Worm (Caenorhabditis elegans) whole organism, L4 larva: ENCODE data around the gene lido-7.
A peak's percentile ranks its signal among the peaks of the same experiment; 100 is the strongest.

Experiments
- F26F4.8 ChIP-seq: fragments of 200-800 bp; sonication (Bioruptor generic); conservative IDR thresholded peaks from 2 replicates; pipeline ENCODE4 v1.3.6; 2022; ENCODE audit warnings: missing genetic modification characterization, missing compliant biosample characterization
- T20F7.1 ChIP-seq: fragments of 200-800 bp; sonication (Bioruptor generic); optimal IDR thresholded peaks from 2 replicates; lab custom pipeline; 2018; ENCODE audit warnings: mild to moderate bottlenecking, missing genetic modification characterization, missing compliant biosample characterization
- T26A8.4 ChIP-seq: fragments of 200-800 bp; sonication (Bioruptor generic); IDR thresholded peaks from 2 replicates; pipeline ENCODE4 v1.3.6; 2022; ENCODE audit warnings: missing genetic modification characterization, missing compliant biosample characterization
- aha-1 ChIP-seq: fragments of 150-350 bp; peaks from one replicate; lab custom pipeline; 2014; ENCODE audit warnings: missing biosample characterization, missing genetic modification characterization
- ceh-62 ChIP-seq: sonication (generic microtip); optimal IDR thresholded peaks from 2 replicates; lab custom pipeline; 2017; ENCODE audit warnings: missing biosample characterization, missing genetic modification characterization
- ctbp-1 ChIP-seq: fragments of 200-800 bp; sonication (Bioruptor generic); IDR thresholded peaks from 2 replicates; pipeline ENCODE4 v1.3.6; 2022; ENCODE audit warnings: missing genetic modification reagents, missing genetic modification characterization, missing compliant biosample characterization
- dmd-6 ChIP-seq: fragments of 200-800 bp; sonication (Bioruptor generic); IDR thresholded peaks from 2 replicates; pipeline ENCODE4 v1.3.6; 2022; ENCODE audit warnings: missing genetic modification reagents, missing genetic modification characterization, missing compliant biosample characterization
- dmd-9 ChIP-seq: fragments of 200-800 bp; sonication (Bioruptor generic); IDR thresholded peaks from 2 replicates; pipeline ENCODE4 v1.3.6; 2022; ENCODE audit warnings: missing genetic modification reagents, missing genetic modification characterization, missing compliant biosample characterization
- dpl-1 ChIP-seq: fragments of 150-350 bp; optimal IDR thresholded peaks from 2 replicates; lab custom pipeline; 2014; ENCODE audit warnings: missing biosample characterization, missing genetic modification reagents, missing genetic modification characterization
- duxl-1 ChIP-seq: sonication (generic microtip); optimal IDR thresholded peaks from 2 replicates; lab custom pipeline; 2016; ENCODE audit warnings: mild to moderate bottlenecking, missing genetic modification characterization, moderate library complexity, missing compliant biosample characterization; ENCODE audit not compliant: poor library complexity
- dve-1 ChIP-seq: sonication (generic microtip); optimal IDR thresholded peaks from 2 replicates; lab custom pipeline; 2017; ENCODE audit warnings: antibody characterized with exemption, mild to moderate bottlenecking, missing genetic modification characterization, missing compliant biosample characterization; ENCODE audit not compliant: insufficient read depth
- egl-27 ChIP-seq: sonication (generic microtip); optimal IDR thresholded peaks from 3 replicates; lab custom pipeline; 2017; ENCODE audit warnings: missing biosample characterization, missing genetic modification reagents, missing genetic modification characterization
- egl-43 ChIP-seq: fragments of 200-800 bp; sonication (Bioruptor generic); IDR thresholded peaks from 2 replicates; pipeline ENCODE4 v1.3.6; 2022; ENCODE audit warnings: missing genetic modification reagents, missing genetic modification characterization, missing compliant biosample characterization
- hif-1 ChIP-seq, 2 experiments: sonication (generic microtip); optimal IDR thresholded peaks; 2 replicates each; lab custom pipeline; 2016 to 2017; ENCODE audit warnings: missing compliant biosample characterization in 2 of 2, missing genetic modification characterization in 2 of 2, missing genetic modification reagents in 2 of 2, missing genotype in 2 of 2, mild to moderate bottlenecking in 1 of 2
- hlh-11 ChIP-seq: fragments of 200-800 bp; sonication (Bioruptor generic); optimal IDR thresholded peaks from 2 replicates; lab custom pipeline; 2018; ENCODE audit warnings: mild to moderate bottlenecking, missing genetic modification characterization, missing compliant biosample characterization
- hlh-30 ChIP-seq: sonication (generic microtip); optimal IDR thresholded peaks from 2 replicates; lab custom pipeline; 2017; ENCODE audit warnings: antibody characterized with exemption, mild to moderate bottlenecking, missing genetic modification characterization, missing compliant biosample characterization; ENCODE audit not compliant: insufficient read depth
- hmg-1.1 ChIP-seq: fragments of 200-800 bp; sonication (Bioruptor generic); IDR thresholded peaks from 2 replicates; pipeline ENCODE4 v1.3.6; 2022; ENCODE audit warnings: missing genetic modification reagents, missing genetic modification characterization, missing compliant biosample characterization
- lin-13 ChIP-seq: fragments of 150-350 bp; optimal IDR thresholded peaks from 2 replicates; lab custom pipeline; 2014; ENCODE audit warnings: missing biosample characterization, missing genetic modification reagents, missing genetic modification characterization
- lin-38 ChIP-seq: fragments of 200-800 bp; sonication (Bioruptor generic); IDR thresholded peaks from 2 replicates; pipeline ENCODE4 v1.3.6; 2022; ENCODE audit warnings: missing genetic modification reagents, missing genetic modification characterization, missing compliant biosample characterization
- lsy-2 ChIP-seq, 2 experiments: fragments of 150-350 bp in 1 of 2; sonication (generic microtip) in 1 of 2; optimal IDR thresholded peaks; 2 replicates each; lab custom pipeline; 2014 to 2017; ENCODE audit warnings: missing biosample characterization in 2 of 2, missing genetic modification characterization in 2 of 2
- madf-5 ChIP-seq, 2 experiments: fragments of 200-800 bp; sonication (Bioruptor generic); IDR thresholded peaks; 2 replicates each; pipeline ENCODE4 v1.3.6; 2022; ENCODE audit warnings: missing compliant biosample characterization in 2 of 2, missing genetic modification characterization in 2 of 2
- madf-9 ChIP-seq: fragments of 200-800 bp; sonication (Bioruptor generic); conservative IDR thresholded peaks from 2 replicates; pipeline ENCODE4 v1.3.6; 2022; ENCODE audit warnings: missing genetic modification reagents, missing genetic modification characterization, missing compliant biosample characterization
- mdl-1 ChIP-seq, 2 experiments: fragments of 150-350 bp in 1 of 2; sonication (generic microtip) in 1 of 2; optimal IDR thresholded peaks; 2 replicates each; lab custom pipeline; 2014 to 2017; ENCODE audit warnings: missing biosample characterization in 2 of 2, missing genetic modification characterization in 2 of 2
- mep-1 ChIP-seq: fragments of 150-350 bp; sonication (generic microtip); optimal IDR thresholded peaks from 3 replicates; lab custom pipeline; 2014; ENCODE audit warnings: missing biosample characterization, missing genetic modification characterization
- mes-2 ChIP-seq: sonication (generic microtip); optimal IDR thresholded peaks from 2 replicates; lab custom pipeline; 2016; ENCODE audit warnings: missing genotype, mild to moderate bottlenecking, missing genetic modification characterization, missing compliant biosample characterization; ENCODE audit not compliant: poor library complexity, severe bottlenecking
- mxl-3 ChIP-seq: fragments of 200-800 bp; sonication (Bioruptor generic); optimal IDR thresholded peaks from 2 replicates; lab custom pipeline; 2018; ENCODE audit warnings: mild to moderate bottlenecking, missing genetic modification characterization, missing compliant biosample characterization
- nhr-111 ChIP-seq: fragments of 200-800 bp; sonication (Bioruptor generic); optimal IDR thresholded peaks from 2 replicates; lab custom pipeline; 2018; ENCODE audit warnings: mild to moderate bottlenecking, missing genetic modification characterization, missing compliant biosample characterization
- nhr-237 ChIP-seq: sonication (generic microtip); optimal IDR thresholded peaks from 2 replicates; lab custom pipeline; 2017; ENCODE audit warnings: missing biosample characterization, missing genetic modification characterization
- nhr-28 ChIP-seq: fragments of 150-350 bp; optimal IDR thresholded peaks from 2 replicates; lab custom pipeline; 2014; ENCODE audit warnings: missing biosample characterization, missing genetic modification characterization
- nhr-41 ChIP-seq: fragments of 200-800 bp; sonication (Bioruptor generic); IDR thresholded peaks from 2 replicates; pipeline ENCODE4 v1.3.6; 2022; ENCODE audit warnings: missing genetic modification reagents, missing genetic modification characterization, missing compliant biosample characterization
- nhr-42 ChIP-seq: fragments of 200-800 bp; sonication (Bioruptor generic); IDR thresholded peaks from 2 replicates; pipeline ENCODE4 v1.3.6; 2022; ENCODE audit warnings: missing genetic modification characterization, missing compliant biosample characterization
- nhr-48 ChIP-seq: sonication (generic microtip); optimal IDR thresholded peaks from 2 replicates; lab custom pipeline; 2016; ENCODE audit warnings: mild to moderate bottlenecking, missing genetic modification characterization, missing compliant biosample characterization
- nhr-76 ChIP-seq: fragments of 150-350 bp; optimal IDR thresholded peaks from 2 replicates; lab custom pipeline; 2014; ENCODE audit warnings: missing biosample characterization, missing genetic modification characterization
- rbr-2 ChIP-seq: sonication (generic microtip); optimal IDR thresholded peaks from 2 replicates; lab custom pipeline; 2016; ENCODE audit warnings: missing genotype, missing genetic modification characterization, missing compliant biosample characterization
- set-16 ChIP-seq: fragments of 200-800 bp; sonication (Bioruptor generic); IDR thresholded peaks from 2 replicates; pipeline ENCODE4 v1.3.6; 2022; ENCODE audit warnings: missing genetic modification reagents, missing genetic modification characterization, missing compliant biosample characterization
- snpc-1.2 ChIP-seq: fragments of 200-800 bp; sonication (Bioruptor generic); IDR thresholded peaks from 2 replicates; pipeline ENCODE4 v1.3.6; 2022; ENCODE audit warnings: missing genetic modification reagents, missing genetic modification characterization, missing compliant biosample characterization
- snpc-4 ChIP-seq: fragments of 150-350 bp; optimal IDR thresholded peaks from 2 replicates; lab custom pipeline; 2014; ENCODE audit warnings: missing biosample characterization, missing genetic modification characterization
- tag-97 ChIP-seq: fragments of 200-800 bp; sonication (Bioruptor generic); IDR thresholded peaks from 2 replicates; pipeline ENCODE4 v1.3.6; 2022; ENCODE audit warnings: missing genetic modification characterization, missing compliant biosample characterization
- tra-1 ChIP-seq: fragments of 200-800 bp; sonication (Bioruptor generic); IDR thresholded peaks from 2 replicates; pipeline ENCODE4 v1.3.6; 2022; ENCODE audit warnings: missing genetic modification reagents, missing genetic modification characterization, missing compliant biosample characterization
- unc-62 ChIP-seq, 3 experiments: fragments of 150-350 bp in 1 of 3; sonication (generic microtip); optimal IDR thresholded peaks in 2 of 3; peaks in 1 of 3; 1 replicate in 1 of 3; 2 replicates in 2 of 3; lab custom pipeline; 2014 to 2017; ENCODE audit warnings: missing biosample characterization in 3 of 3, missing genetic modification characterization in 3 of 3, missing genetic modification reagents in 3 of 3, missing genotype in 1 of 3
- vab-7 ChIP-seq: fragments of 200-800 bp; sonication (Bioruptor generic); IDR thresholded peaks from 2 replicates; pipeline ENCODE4 v1.3.6; 2022; ENCODE audit warnings: missing genetic modification reagents, missing genetic modification characterization, missing compliant biosample characterization
- zfp-3 ChIP-seq: fragments of 200-800 bp; sonication (Bioruptor generic); conservative IDR thresholded peaks from 2 replicates; pipeline ENCODE4 v1.3.6; 2022; ENCODE audit warnings: missing genetic modification reagents, missing genetic modification characterization, missing compliant biosample characterization

Gene lido-7

DNA sequence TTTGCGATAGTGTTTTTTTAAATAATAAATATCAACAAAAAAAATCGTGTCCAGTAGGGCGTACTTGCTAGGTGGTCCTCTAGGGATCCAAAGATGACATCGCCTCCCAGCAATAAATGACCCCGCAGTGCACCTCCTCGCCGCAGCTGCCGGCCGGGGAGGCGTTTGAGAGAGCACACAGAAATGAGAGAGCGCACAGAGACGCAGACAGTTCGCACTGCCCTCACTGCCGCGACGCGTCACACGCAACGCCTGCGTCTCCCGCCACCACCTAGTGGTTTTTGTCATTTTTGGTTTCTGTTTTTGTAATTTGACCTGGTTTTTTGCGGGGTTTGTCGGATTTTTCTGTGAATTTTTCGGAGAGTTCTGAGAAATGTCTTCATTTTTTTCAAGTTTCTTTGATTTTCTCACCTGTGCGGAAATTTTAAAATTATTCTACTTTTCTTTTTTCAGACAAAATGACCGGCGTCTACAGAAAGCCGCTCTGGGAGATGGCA is at the start of gene lido-7:
TSS of gene lido-7 (plus strand) at position 447 of the 497 bp plus-strand sequence.
- no peak for TF ChIP-seq nhr-111 (GFP tag; lab: Kevin White, UChicago)
- no peak for TF ChIP-seq snpc-1.2 (GFP tag; lab: Robert Waterston, UW)
- peak; percentile 52 for TF ChIP-seq nhr-48
- peak; percentile 17 for TF ChIP-seq nhr-28 (tag; lab: Kevin White, UChicago)
- TF ChIP-seq egl-43 (GFP tag; lab: Robert Waterston, UW) = peak; percentile 62; the same call in 1 of the 2 replicates
- peak; percentile 27; the same call in 1 of the 2 replicates for TF ChIP-seq ctbp-1
- TF ChIP-seq lsy-2 (tag; optimal IDR thresholded peaks at IDR 0.05; lab: Kevin White, UChicago) = peak in 1 of 2 experiments; percentile 46
- TF ChIP-seq tra-1 (GFP tag; lab: Robert Waterston, UW) = peak; percentile 55; the same call in 1 of the 2 replicates
- peak; percentile 74 for TF ChIP-seq hmg-1.1 (GFP tag; lab: Robert Waterston, UW)
- no peak for TF ChIP-seq nhr-42 (GFP tag; lab: Robert Waterston, UW)
- TF ChIP-seq lin-13 (GFP tag; lab: Kevin White, UChicago) = no peak
- peak; percentile 8 for TF ChIP-seq dpl-1 (GFP tag; lab: Kevin White, UChicago)
- peak; percentile 56 for TF ChIP-seq mxl-3
- TF ChIP-seq duxl-1 = peak; percentile 40
- TF ChIP-seq lin-38 (GFP tag; lab: Robert Waterston, UW) = peak; percentile 36; the same call in 1 of the 2 replicates
- TF ChIP-seq vab-7 = no peak
- peak; percentile 71 for TF ChIP-seq hlh-11 (tag; lab: Kevin White, UChicago)
- TF ChIP-seq dve-1 = peak; percentile 13
- peak; percentile 73 for TF ChIP-seq dmd-6 (GFP tag; lab: Robert Waterston, UW)
- no peak for TF ChIP-seq nhr-76 (tag; lab: Kevin White, UChicago)
- peak; percentile 52 for TF ChIP-seq rbr-2
- no peak for TF ChIP-seq egl-27
- TF ChIP-seq nhr-41 (GFP tag; lab: Robert Waterston, UW) = 0 out of 2 replicates have a peak, but pooled peaks have one; percentile 26
- TF ChIP-seq snpc-4 (tag; lab: Kevin White, UChicago) = no peak
- peak; percentile 48 for TF ChIP-seq mep-1
- peak in 1 of 2 experiments; percentile 1 for TF ChIP-seq unc-62 (GFP tag; optimal IDR thresholded peaks at IDR 0.05 in 1 of 2; lab: Kevin White, UChicago)
- TF ChIP-seq unc-62 (tag; optimal IDR thresholded peaks at IDR 0.05; lab: Kevin White, UChicago) = no peak
- peak in 1 of 2 experiments; percentile 46 for TF ChIP-seq mdl-1 (tag; optimal IDR thresholded peaks at IDR 0.05; lab: Kevin White, UChicago)
- TF ChIP-seq dmd-9 = no peak
- TF ChIP-seq mes-2 (tag; lab: Kevin White, UChicago) = peak; percentile 61
- TF ChIP-seq F26F4.8 = no peak
- TF ChIP-seq T20F7.1 (GFP tag; lab: Kevin White, UChicago) = no peak
- TF ChIP-seq tag-97 = no peak
- peak; percentile 33; the same call in 1 of the 2 replicates for TF ChIP-seq T26A8.4
- TF ChIP-seq hlh-30 (tag; lab: Kevin White, UChicago) = peak; percentile 49
- no peak for TF ChIP-seq zfp-3 (GFP tag; lab: Robert Waterston, UW)
- TF ChIP-seq madf-9 (GFP tag; lab: Robert Waterston, UW) = no peak
- no peak for TF ChIP-seq nhr-237 (tag; lab: Kevin White, UChicago)
- TF ChIP-seq hif-1 (tag; optimal IDR thresholded peaks at IDR 0.05; lab: Kevin White, UChicago) = no peak
- peak; percentile 93 for TF ChIP-seq set-16
- no peak for TF ChIP-seq ceh-62 (tag; lab: Kevin White, UChicago)

DNA sequence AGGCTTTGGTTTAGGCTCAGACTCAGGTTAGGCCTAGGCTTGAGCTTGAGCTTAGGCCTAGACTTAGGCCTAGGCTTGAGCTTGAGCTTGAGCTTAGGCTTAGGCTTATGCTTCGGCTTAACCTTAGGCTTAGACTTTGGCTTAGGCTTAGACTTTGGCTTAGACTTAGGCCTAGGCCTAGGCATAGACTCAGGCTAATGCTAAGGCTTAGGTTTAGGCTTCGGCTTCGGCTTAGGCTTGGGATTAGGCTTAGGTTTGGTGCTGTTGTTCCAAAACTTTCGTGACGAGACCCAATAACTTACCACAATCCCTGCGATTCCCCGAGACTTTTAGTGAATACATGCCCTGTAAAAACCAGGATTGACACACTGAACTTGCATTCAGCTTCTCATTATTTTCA is 48.4 kb upstream of the lido-7 start:
- TF ChIP-seq dmd-9 (no peak), aha-1 (tag; lab: Kevin White, UChicago) (peak; percentile 34), madf-5 (GFP tag; IDR thresholded peaks at IDR 0.05; lab: Robert Waterston, UW) (no peak), mes-2 (tag; lab: Kevin White, UChicago) (no peak)
- TF ChIP-seq, all 104 proteins: peak for 1
